Fruit fly (Drosophila melanogaster) whole organism, embryonic: ENCODE measurements around the gene scyl.

Experiments used
- Ada2b ChIP-seq: fragments of 200-800 bp; sonication (Bioruptor generic); IDR thresholded peaks from 2 replicates; pipeline ENCODE4 v1.3.6; 2022; ENCODE audit warnings: missing biosample characterization, missing genetic modification characterization
- CG10147 ChIP-seq: fragments of 200-800 bp; sonication (Bioruptor generic); optimal IDR thresholded peaks from 2 replicates; lab custom pipeline; 2019; ENCODE audit warnings: missing biosample characterization, mild to moderate bottlenecking, missing genetic modification characterization, moderate library complexity
- CG10274 ChIP-seq: fragments of 200-800 bp; sonication (Bioruptor generic); optimal IDR thresholded peaks from 3 replicates; lab custom pipeline; 2017; ENCODE audit warnings: missing biosample characterization, mild to moderate bottlenecking, missing genetic modification characterization
- CG10366 ChIP-seq: fragments of 200-800 bp; sonication (Bioruptor generic); IDR thresholded peaks from 2 replicates; pipeline ENCODE4 v1.3.6; 2022; ENCODE audit warnings: missing biosample characterization, missing genetic modification characterization
- CG12219 ChIP-seq: fragments of 200-800 bp; sonication (Bioruptor generic); optimal IDR thresholded peaks from 3 replicates; lab custom pipeline; 2018; ENCODE audit warnings: missing biosample characterization, mild to moderate bottlenecking, missing genetic modification characterization
- CG14050 ChIP-seq: fragments of 200-800 bp; sonication (Bioruptor generic); IDR thresholded peaks from 3 replicates; pipeline ENCODE4 v1.3.6; 2022; ENCODE audit warnings: missing biosample characterization, missing genetic modification characterization
- CG14667 ChIP-seq: fragments of 200-800 bp; sonication (Bioruptor generic); IDR thresholded peaks from 2 replicates; pipeline ENCODE4 v1.3.6; 2022; ENCODE audit warnings: missing biosample characterization, missing genetic modification characterization
- CG14965 ChIP-seq: fragments of 200-800 bp; sonication (Bioruptor generic); optimal IDR thresholded peaks from 2 replicates; lab custom pipeline; 2016; ENCODE audit warnings: missing biosample characterization, missing genetic modification characterization, borderline replicate concordance
- CG17385 ChIP-seq: fragments of 200-800 bp; sonication (Bioruptor generic); optimal IDR thresholded peaks from 3 replicates; lab custom pipeline; 2018; ENCODE audit warnings: missing biosample characterization, mild to moderate bottlenecking, missing genetic modification characterization
- CG17802 ChIP-seq: fragments of 200-800 bp; sonication (Bioruptor generic); optimal IDR thresholded peaks from 2 replicates; lab custom pipeline; 2018; ENCODE audit warnings: missing biosample characterization, mild to moderate bottlenecking, missing genetic modification characterization, moderate library complexity
- CG17829 ChIP-seq: fragments of 200-800 bp; optimal IDR thresholded peaks from 2 replicates; lab custom pipeline; 2019; ENCODE audit warnings: missing biosample characterization, mild to moderate bottlenecking, missing genetic modification characterization, moderate library complexity
- CG4617 ChIP-seq: fragments of 200-800 bp; sonication (Bioruptor generic); optimal IDR thresholded peaks from 3 replicates; lab custom pipeline; 2016; ENCODE audit warnings: missing biosample characterization, missing genetic modification characterization, borderline replicate concordance
- CG6254 ChIP-seq: fragments of 200-800 bp; sonication (Bioruptor generic); optimal IDR thresholded peaks from 3 replicates; lab custom pipeline; 2017; ENCODE audit warnings: mild to moderate bottlenecking, missing biosample characterization, missing genetic modification reagents, missing genetic modification characterization
- CG8924 ChIP-seq: fragments of 200-800 bp; optimal IDR thresholded peaks from 3 replicates; lab custom pipeline; 2019; ENCODE audit warnings: missing biosample characterization, mild to moderate bottlenecking, missing genetic modification characterization, moderate library complexity
- CG9727 ChIP-seq: fragments of 200-800 bp; sonication (Bioruptor generic); optimal IDR thresholded peaks from 3 replicates; lab custom pipeline; 2017; ENCODE audit warnings: missing biosample characterization, mild to moderate bottlenecking, missing genetic modification characterization
- CG9817 ChIP-seq: fragments of 200-800 bp; sonication (Bioruptor generic); optimal IDR thresholded peaks from 2 replicates; lab custom pipeline; 2018; ENCODE audit warnings: missing biosample characterization, mild to moderate bottlenecking, missing genetic modification characterization, moderate library complexity
- CTCF ChIP-seq: fragments of 200-800 bp; sonication (Bioruptor generic); optimal IDR thresholded peaks from 2 replicates; lab custom pipeline; 2017; ENCODE audit warnings: missing biosample characterization, mild to moderate bottlenecking, missing genetic modification characterization, moderate library complexity
- CrebB ChIP-seq: fragments of 200-800 bp; sonication (Bioruptor generic); optimal IDR thresholded peaks from 3 replicates; lab custom pipeline; 2018; ENCODE audit warnings: missing biosample characterization, mild to moderate bottlenecking, missing genetic modification characterization
- Dref ChIP-seq: fragments of 200-800 bp; sonication (Bioruptor generic); IDR thresholded peaks from 2 replicates; pipeline ENCODE4 v1.3.6; 2022; ENCODE audit warnings: missing biosample characterization, missing genetic modification characterization
- Elba2 ChIP-seq: fragments of 200-800 bp; sonication (Bioruptor generic); optimal IDR thresholded peaks from 3 replicates; lab custom pipeline; 2016; ENCODE audit warnings: missing biosample characterization, missing genetic modification characterization
- HLH3B ChIP-seq: fragments of 200-800 bp; sonication (Bioruptor generic); IDR thresholded peaks from 2 replicates; pipeline ENCODE4 v1.3.6; 2022; ENCODE audit warnings: missing biosample characterization, missing genetic modification characterization
- Hmr ChIP-seq: fragments of 200-800 bp; sonication (Bioruptor generic); optimal IDR thresholded peaks from 3 replicates; lab custom pipeline; 2017; ENCODE audit warnings: mild to moderate bottlenecking, missing biosample characterization, missing genetic modification reagents, missing genetic modification characterization
- Hr39 ChIP-seq: fragments of >200 bp; optimal IDR thresholded peaks from 2 replicates; lab custom pipeline; 2017
- Hr78 ChIP-seq, 2 experiments: fragments of 200-800 bp in 1 of 2; fragments of >200 bp in 1 of 2; sonication (Bioruptor generic) in 1 of 2; optimal IDR thresholded peaks; 2 replicates each; lab custom pipeline; 2017 to 2019; ENCODE audit warnings: missing biosample characterization in 2 of 2, missing genetic modification characterization in 2 of 2, mild to moderate bottlenecking in 1 of 2, moderate library complexity in 1 of 2
- Lim3 ChIP-seq: fragments of 200-800 bp; sonication (Bioruptor generic); IDR thresholded peaks from 2 replicates; pipeline ENCODE4 v1.3.6; 2022; ENCODE audit warnings: missing biosample characterization, missing genetic modification characterization
- MBD-R2 ChIP-seq: fragments of 200-800 bp; sonication (Bioruptor generic); IDR thresholded peaks from 2 replicates; pipeline ENCODE4 v1.3.6; 2022; ENCODE audit warnings: missing biosample characterization, missing genetic modification characterization
- Med ChIP-seq: fragments of 200-800 bp; sonication (Bioruptor generic); peaks from one replicate; lab custom pipeline; 2016; ENCODE audit warnings: missing biosample characterization, missing genetic modification characterization, mild to moderate bottlenecking, inconsistent platforms, moderate library complexity
- Myb ChIP-seq: fragments of 200-800 bp; sonication (Bioruptor generic); optimal IDR thresholded peaks from 2 replicates; lab custom pipeline; 2016; ENCODE audit warnings: missing biosample characterization, missing genetic modification characterization
- Optix ChIP-seq: fragments of 200-800 bp; sonication (Bioruptor generic); IDR thresholded peaks from 3 replicates; pipeline ENCODE4 v1.3.6; 2022; ENCODE audit warnings: missing biosample characterization, missing genetic modification characterization
- Poxn ChIP-seq: fragments of 200-800 bp; sonication (Bioruptor generic); IDR thresholded peaks from 2 replicates; pipeline ENCODE4 v1.3.6; 2022; ENCODE audit warnings: missing biosample characterization, missing genetic modification characterization
- YL-1 ChIP-seq: fragments of 200-800 bp; sonication (Bioruptor generic); optimal IDR thresholded peaks from 3 replicates; lab custom pipeline; 2017; ENCODE audit warnings: missing biosample characterization, mild to moderate bottlenecking, missing genetic modification characterization
- abd-A ChIP-seq: fragments of 200-800 bp; sonication (Bioruptor generic); optimal IDR thresholded peaks from 3 replicates; lab custom pipeline; 2019; ENCODE audit warnings: missing biosample characterization, mild to moderate bottlenecking, missing genetic modification characterization, moderate library complexity
- ac ChIP-seq: fragments of 200-800 bp; sonication (Bioruptor generic); optimal IDR thresholded peaks from 3 replicates; lab custom pipeline; 2017; ENCODE audit warnings: missing biosample characterization, mild to moderate bottlenecking, missing genetic modification characterization
- ase ChIP-seq: fragments of 200-800 bp; sonication (Bioruptor generic); IDR thresholded peaks from 3 replicates; pipeline ENCODE4 v1.3.6; 2022; ENCODE audit warnings: missing biosample characterization, missing genetic modification characterization
- cg ChIP-seq: fragments of 200-800 bp; sonication (Bioruptor generic); optimal IDR thresholded peaks from 3 replicates; lab custom pipeline; 2019; ENCODE audit warnings: missing biosample characterization, mild to moderate bottlenecking, missing genetic modification characterization, moderate library complexity
- chif ChIP-seq, 2 experiments: fragments of 200-800 bp; sonication (Bioruptor generic); optimal IDR thresholded peaks; 3 replicates each; lab custom pipeline; 2016; ENCODE audit warnings: missing biosample characterization in 2 of 2, missing genetic modification characterization in 2 of 2
- chn ChIP-seq: fragments of 200-800 bp; sonication (Bioruptor generic); optimal IDR thresholded peaks from 2 replicates; lab custom pipeline; 2016; ENCODE audit warnings: missing biosample characterization, missing genetic modification characterization
- dimm ChIP-seq: fragments of 200-800 bp; sonication (Bioruptor generic); IDR thresholded peaks from 2 replicates; pipeline ENCODE4 v1.3.6; 2022; ENCODE audit warnings: missing biosample characterization, missing genetic modification characterization
- eyg ChIP-seq: fragments of 200-800 bp; sonication (Bioruptor generic); optimal IDR thresholded peaks from 3 replicates; lab custom pipeline; 2016; ENCODE audit warnings: missing biosample characterization, missing genetic modification characterization
- gcm ChIP-seq: fragments of 200-800 bp; sonication (Bioruptor generic); optimal IDR thresholded peaks from 2 replicates; lab custom pipeline; 2019; ENCODE audit warnings: missing biosample characterization, mild to moderate bottlenecking, missing genetic modification characterization, moderate library complexity
- gro ChIP-seq: fragments of 200-800 bp; sonication (Bioruptor generic); optimal IDR thresholded peaks from 2 replicates; lab custom pipeline; 2016; ENCODE audit warnings: missing biosample characterization, missing genetic modification characterization
- pan ChIP-seq, 4 experiments: fragments of >200 bp in 3 of 4; fragments of 200-800 bp in 1 of 4; sonication (Bioruptor generic) in 1 of 4; optimal IDR thresholded peaks in 3 of 4; IDR thresholded peaks in 1 of 4; 2 replicates each; pipeline versions ENCODE4 v1.3.6 to Lab custom; 2017 to 2022; ENCODE audit warnings: missing biosample characterization in 2 of 4, missing genetic modification characterization in 2 of 4, mixed read lengths in 1 of 4
- schlank ChIP-seq: fragments of 200-800 bp; sonication (Bioruptor generic); optimal IDR thresholded peaks from 2 replicates; lab custom pipeline; 2018; ENCODE audit warnings: missing biosample characterization, mild to moderate bottlenecking, missing genetic modification characterization
- sd ChIP-seq: fragments of 200-800 bp; sonication (Bioruptor generic); optimal IDR thresholded peaks from 3 replicates; lab custom pipeline; 2018; ENCODE audit warnings: missing biosample characterization, mild to moderate bottlenecking, missing genetic modification characterization, moderate library complexity
- ttk ChIP-seq: fragments of 200-800 bp; sonication (Bioruptor generic); IDR thresholded peaks from 2 replicates; pipeline ENCODE4 v2.1.2; 2022; ENCODE audit warnings: missing biosample characterization, missing genetic modification characterization
- unpg ChIP-seq: fragments of 200-800 bp; sonication (Bioruptor generic); optimal IDR thresholded peaks from 3 replicates; lab custom pipeline; 2018; ENCODE audit warnings: missing biosample characterization, mild to moderate bottlenecking, missing genetic modification characterization, moderate library complexity
- vvl ChIP-seq: fragments of 200-800 bp; sonication (Bioruptor generic); IDR thresholded peaks from 2 replicates; pipeline ENCODE4 v1.3.6; 2022; ENCODE audit warnings: missing biosample characterization, missing genetic modification characterization
- wor ChIP-seq: fragments of 200-800 bp; sonication (Bioruptor generic); IDR thresholded peaks from 2 replicates; pipeline ENCODE4 v1.3.6; 2022; ENCODE audit warnings: missing biosample characterization, missing genetic modification characterization
- zen ChIP-seq: fragments of 200-800 bp; sonication (Bioruptor generic); optimal IDR thresholded peaks from 3 replicates; lab custom pipeline; 2018; ENCODE audit warnings: missing biosample characterization, mild to moderate bottlenecking, missing genetic modification characterization, moderate library complexity
- zfh2 ChIP-seq: fragments of 200-800 bp; sonication (Bioruptor generic); optimal IDR thresholded peaks from 2 replicates; lab custom pipeline; 2016; ENCODE audit warnings: missing biosample characterization, missing genetic modification characterization

scyl gene

dm6 chr3L:11261456-11262082, 9.5 kb downstream of the scyl start (continued):
- TF ChIP-seq pan (optimal IDR thresholded peaks at IDR 0.05; lab: Kevin White, UChicago) (no peak), pan (GFP tag; optimal IDR thresholded peaks at IDR 0.05 in 1 of 2, IDR thresholded peaks at IDR 0.05 in 1 of 2) (peak in 1 of 2 experiments; percentile 92), HLH3B (GFP tag; lab: Robert Waterston, UW) (peak; percentile 90), Med (GFP tag; lab: Kevin White, UChicago) (peak; percentile 78), Dref (GFP tag; lab: Robert Waterston, UW) (no peak), ase (GFP tag; lab: Robert Waterston, UW) (peak; percentile 72; the same call in 2 of the 3 replicates), abd-A (tag; lab: Kevin White, UChicago) (no peak), CrebB (tag; lab: Kevin White, UChicago) (peak; percentile 37), CG8924 (tag; lab: Kevin White, UChicago) (peak; percentile 94), chn (GFP tag; lab: Kevin White, UChicago) (no peak), dimm (peak; percentile 46; the same call in 1 of the 2 replicates), Hr78 (GFP tag; optimal IDR thresholded peaks at IDR 0.05; lab: Kevin White, UChicago) (peak in 1 of 2 experiments; percentile 80), eyg (GFP tag; lab: Kevin White, UChicago) (no peak), Poxn (no peak), CG9817 (peak; percentile 79), sd (tag; lab: Kevin White, UChicago) (peak; percentile 52), CG14050 (GFP tag; lab: Robert Waterston, UW) (peak; percentile 71), Elba2 (GFP tag; lab: Kevin White, UChicago) (peak; percentile 15), CG14667 (GFP tag; lab: Robert Waterston, UW) (peak; percentile 75), schlank (no peak), wor (GFP tag; lab: Robert Waterston, UW) (peak; percentile 81), Myb (GFP tag; lab: Kevin White, UChicago) (no peak), YL-1 (GFP tag; lab: Kevin White, UChicago) (no peak), CG17829 (tag; lab: Kevin White, UChicago) (peak; percentile 88), CG10147 (GFP tag; lab: Kevin White, UChicago) (peak; percentile 87), CG12219 (GFP tag; lab: Kevin White, UChicago) (peak; percentile 59), CG10366 (GFP tag; lab: Robert Waterston, UW) (peak; percentile 80), gro (GFP tag; lab: Kevin White, UChicago) (no peak), Ada2b (GFP tag; lab: Robert Waterston, UW) (peak; percentile 80), CG10274 (GFP tag; lab: Kevin White, UChicago) (peak; percentile 6), ttk (GFP tag; lab: Robert Waterston, UW) (peak; percentile 93), CG17802 (tag; lab: Kevin White, UChicago) (peak; percentile 42), Lim3 (GFP tag; lab: Robert Waterston, UW) (peak; percentile 51; the same call in 1 of the 2 replicates), CG6254 (peak; percentile 80), Optix (GFP tag; lab: Robert Waterston, UW) (peak; percentile 53; the same call in 1 of the 3 replicates), CG4617 (GFP tag; lab: Kevin White, UChicago) (peak; percentile 40), ac (GFP tag; lab: Kevin White, UChicago) (peak; percentile 67), zen (tag; lab: Kevin White, UChicago) (peak; percentile 59), unpg (GFP tag; lab: Kevin White, UChicago) (peak; percentile 91), vvl (GFP tag; lab: Robert Waterston, UW) (peak; percentile 93), CTCF (GFP tag; lab: Kevin White, UChicago) (peak; percentile 53), CG17385 (GFP tag; lab: Kevin White, UChicago) (peak; percentile 81), Hmr (peak; percentile 65), CG9727 (GFP tag; lab: Kevin White, UChicago) (peak; percentile 95), gcm (GFP tag; lab: Kevin White, UChicago) (peak; percentile 93), zfh2 (GFP tag; lab: Kevin White, UChicago) (no peak), Hr39 (lab: Kevin White, UChicago) (no peak), MBD-R2 (GFP tag; lab: Robert Waterston, UW) (peak; percentile 10; the same call in 1 of the 2 replicates), cg (GFP tag; lab: Kevin White, UChicago) (no peak), chif (GFP tag; optimal IDR thresholded peaks at IDR 0.05; lab: Kevin White, UChicago) (peak; percentile 23 to 24), CG14965 (GFP tag; lab: Kevin White, UChicago) (no peak)
